Worm (Caenorhabditis elegans): Measurements from ENCODE around the gene Y116F11B.9.

Y116F11B.9 gene

DNA sequence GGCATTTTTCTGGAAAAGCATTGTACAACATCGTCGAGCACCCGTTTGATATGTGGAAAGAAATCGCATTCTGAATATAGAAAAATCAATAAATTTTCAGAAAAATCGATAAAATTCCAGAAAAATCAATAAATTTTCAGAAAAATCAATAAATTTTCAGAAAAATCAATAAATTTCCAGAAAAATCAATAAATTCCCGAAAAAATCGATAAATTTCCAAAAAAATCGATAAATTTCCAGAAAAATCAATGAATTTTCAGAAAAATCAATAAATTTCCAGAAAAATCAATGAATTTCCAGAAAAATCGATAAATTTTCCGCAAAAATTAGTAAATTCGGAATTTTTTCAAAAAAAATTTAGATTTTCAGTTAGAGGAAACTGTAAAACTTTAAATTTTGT is 39.6 kb upstream of the Y116F11B.9 start, which contains the start of gene fars-2:
TSS of gene fars-2 (minus strand) at position 70 of the 400 bp plus-strand sequence.
- TF ChIP-seq R02D3.7 (tag; optimal IDR thresholded peaks at IDR 0.05) = no peak
- no peak for TF ChIP-seq lin-13 (GFP tag; optimal IDR thresholded peaks at IDR 0.05)
- no peak for TF ChIP-seq ceh-16 (tag; optimal IDR thresholded peaks at IDR 0.05)
- TF ChIP-seq ZK546.5 (tag; optimal IDR thresholded peaks at IDR 0.05) = no peak
- no peak for TF ChIP-seq dmd-4 (tag; optimal IDR thresholded peaks at IDR 0.05)
- TF ChIP-seq nhr-23 (tag; optimal IDR thresholded peaks at IDR 0.05) = no peak

DNA sequence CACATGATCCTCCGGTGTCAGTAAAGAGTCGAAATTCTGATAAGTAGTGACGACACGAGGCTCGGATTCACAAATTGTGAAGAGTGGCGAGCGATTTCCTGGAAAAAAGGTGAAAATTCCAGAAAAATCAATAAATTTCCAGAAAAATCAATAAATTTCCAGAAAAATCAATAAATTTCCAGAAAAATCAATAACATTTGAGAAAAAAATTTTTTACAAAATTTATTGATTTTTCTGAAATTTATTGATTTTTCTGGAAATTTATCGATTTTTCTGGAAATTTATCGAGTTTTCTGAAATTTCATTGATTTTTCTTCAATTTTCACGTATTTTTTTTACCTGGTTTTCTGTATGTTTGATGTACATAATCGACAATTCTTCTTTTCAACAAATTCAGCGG is 38.2 kb upstream of the Y116F11B.9 start:
- TF ChIP-seq nhr-25 (tag; optimal IDR thresholded peaks at IDR 0.05) = no peak
- TF ChIP-seq sem-4 (tag; optimal IDR thresholded peaks at IDR 0.05) = no peak
- TF ChIP-seq nhr-23 (tag; optimal IDR thresholded peaks at IDR 0.05) = no peak
- TF ChIP-seq C34F6.9 (tag; optimal IDR thresholded peaks at IDR 0.05) = no peak
- no peak for TF ChIP-seq crh-2 (tag; optimal IDR thresholded peaks at IDR 0.05)
- TF ChIP-seq sma-3 (GFP tag; optimal IDR thresholded peaks at IDR 0.05) = no peak
- TF ChIP-seq nhr-12 (tag; optimal IDR thresholded peaks at IDR 0.05) = no peak
- TF ChIP-seq ama-1 (optimal IDR thresholded peaks at IDR 0.05) = no peak
- TF ChIP-seq mbf-1 (tag; optimal IDR thresholded peaks at IDR 0.05) = no peak

DNA sequence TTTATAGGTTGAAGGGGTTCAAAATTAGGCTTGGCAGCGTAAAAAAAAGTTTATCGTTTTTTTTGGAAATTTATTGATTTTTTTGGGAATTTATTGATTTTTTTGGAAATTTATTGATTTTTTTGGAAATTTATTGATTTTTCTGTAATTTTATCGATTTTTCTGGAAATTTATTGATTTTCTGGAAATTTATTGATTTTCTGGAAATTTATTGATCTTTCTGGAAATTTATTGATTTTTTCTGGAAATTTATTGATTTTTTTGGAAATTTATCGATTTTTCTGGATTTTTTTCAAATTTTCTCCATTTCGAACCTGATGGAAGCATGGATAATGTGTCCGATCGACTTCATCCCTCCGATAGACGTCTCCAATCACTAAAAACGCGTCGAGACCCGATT is 37.0 kb upstream of the Y116F11B.9 start:
- TF ChIP-seq aly-2 (tag; optimal IDR thresholded peaks at IDR 0.05) (no peak), nhr-11 (tag; optimal IDR thresholded peaks at IDR 0.05) (no peak), crh-2 (tag; optimal IDR thresholded peaks at IDR 0.05) (no peak), peb-1 (tag; optimal IDR thresholded peaks at IDR 0.05) (no peak)

DNA sequence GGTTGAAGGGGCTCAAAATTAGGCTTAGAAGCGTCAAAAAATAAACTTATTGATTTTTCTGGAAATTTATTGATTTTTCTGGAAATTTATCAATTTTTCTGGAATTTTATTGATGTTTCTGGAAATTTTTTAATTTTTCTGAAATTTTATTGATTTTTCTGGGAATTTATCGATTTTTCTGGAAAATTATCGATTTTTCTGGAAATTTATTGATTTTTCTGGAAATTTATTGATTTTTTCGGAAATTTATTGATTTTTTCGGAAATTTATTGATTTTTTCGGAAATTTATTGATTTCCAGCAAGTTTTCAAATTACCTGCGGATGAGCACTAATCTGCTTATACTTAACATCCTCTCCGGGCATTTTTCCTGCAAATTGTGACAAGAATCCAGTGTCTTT is 34.0 kb upstream of the Y116F11B.9 start:
- TF ChIP-seq ZK546.5 (tag; optimal IDR thresholded peaks at IDR 0.05) = no peak
- no peak for TF ChIP-seq unc-55 (GFP tag; optimal IDR thresholded peaks at IDR 0.05)
- no peak for TF ChIP-seq C34F6.9 (tag; optimal IDR thresholded peaks at IDR 0.05)
- no peak for TF ChIP-seq F13H6.1 (tag; optimal IDR thresholded peaks at IDR 0.05)
- TF ChIP-seq alr-1 (tag; optimal IDR thresholded peaks at IDR 0.05) = no peak
- no peak for TF ChIP-seq ztf-11 (tag; optimal IDR thresholded peaks at IDR 0.05)
- no peak for TF ChIP-seq nhr-11 (tag; optimal IDR thresholded peaks at IDR 0.05)
- no peak for TF ChIP-seq blmp-1 (tag; optimal IDR thresholded peaks at IDR 0.05; ENCODE audit: insufficient read depth)
- no peak for TF ChIP-seq crh-2 (tag; optimal IDR thresholded peaks at IDR 0.05)
- TF ChIP-seq nhr-10 (tag; optimal IDR thresholded peaks at IDR 0.05) = no peak
- TF ChIP-seq ceh-82 (tag; optimal IDR thresholded peaks at IDR 0.05) = no peak
- TF ChIP-seq ztf-1 (GFP tag; conservative IDR thresholded peaks at IDR 0.05) = no peak
- no peak for TF ChIP-seq peb-1 (tag; optimal IDR thresholded peaks at IDR 0.05)
- TF ChIP-seq ztf-4 (tag; optimal IDR thresholded peaks at IDR 0.05) = no peak
- no peak for TF ChIP-seq lin-39 (tag; optimal IDR thresholded peaks at IDR 0.05)
- no peak for TF ChIP-seq lin-13 (GFP tag; optimal IDR thresholded peaks at IDR 0.05)

DNA sequence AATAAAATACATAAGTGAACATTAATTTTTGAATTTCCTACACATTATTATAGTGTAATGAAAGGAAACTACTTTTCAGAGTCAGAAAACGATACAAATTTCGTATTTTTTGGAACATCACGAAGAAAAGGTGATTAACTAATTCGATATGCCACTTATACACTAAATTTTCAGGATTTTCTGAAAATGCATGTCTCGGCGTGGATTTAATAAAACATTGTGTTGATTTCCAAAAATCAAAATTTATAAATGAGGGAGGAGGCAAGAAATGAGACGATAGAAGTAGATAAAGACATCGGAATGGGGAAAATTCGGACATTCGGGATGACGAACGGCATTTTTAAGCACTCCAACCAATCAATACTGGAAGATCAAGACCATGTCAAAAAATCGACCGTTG is 31.4 kb upstream of the Y116F11B.9 start, which contains the start of gene Y116F11B.14:
TSS of gene Y116F11B.14 (plus strand) at position 301 of the 400 bp plus-strand sequence.
- no peak for TF ChIP-seq R02D3.7 (tag; optimal IDR thresholded peaks at IDR 0.05)
- no peak for TF ChIP-seq nhr-77 (tag; optimal IDR thresholded peaks at IDR 0.05)
- no peak for TF ChIP-seq snpc-4 (tag; optimal IDR thresholded peaks at IDR 0.05)
- TF ChIP-seq ceh-16 (tag; optimal IDR thresholded peaks at IDR 0.05) = no peak
- TF ChIP-seq crh-2 (tag; optimal IDR thresholded peaks at IDR 0.05) = no peak
- TF ChIP-seq aly-2 (tag; optimal IDR thresholded peaks at IDR 0.05) = no peak
- TF ChIP-seq mbf-1 (tag; optimal IDR thresholded peaks at IDR 0.05) = no peak
- no peak for TF ChIP-seq F13H6.1 (tag; optimal IDR thresholded peaks at IDR 0.05)
- no peak for TF ChIP-seq unc-55 (GFP tag; optimal IDR thresholded peaks at IDR 0.05)
- no peak for TF ChIP-seq sma-9 (GFP tag; optimal IDR thresholded peaks at IDR 0.05)
- TF ChIP-seq sma-9 (tag; optimal IDR thresholded peaks at IDR 0.05) = no peak

DNA sequence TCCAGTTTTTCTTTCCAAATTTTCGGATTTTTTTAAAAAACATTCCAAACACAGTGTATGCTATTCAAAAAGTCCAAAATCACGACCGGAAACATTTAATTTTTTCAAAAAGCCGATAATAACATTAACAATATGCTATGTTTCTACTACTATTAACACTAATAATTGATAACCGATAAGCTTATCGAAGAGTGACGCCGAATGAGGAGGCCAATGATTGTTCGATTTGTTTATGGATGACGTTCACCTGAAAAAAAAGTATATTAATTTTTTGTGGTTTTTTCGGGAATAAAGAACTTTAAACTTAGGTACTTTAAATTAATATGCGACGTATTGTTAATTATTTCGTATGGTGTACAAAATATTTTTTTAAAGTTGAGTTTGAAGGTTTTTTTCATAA is 30.2 kb upstream of the Y116F11B.9 start:
- TF ChIP-seq aly-2 (tag; optimal IDR thresholded peaks at IDR 0.05) (no peak), nhr-25 (tag; optimal IDR thresholded peaks at IDR 0.05) (no peak), sma-9 (GFP tag; optimal IDR thresholded peaks at IDR 0.05) (no peak), sma-9 (tag; optimal IDR thresholded peaks at IDR 0.05) (no peak), fos-1 (tag; optimal IDR thresholded peaks at IDR 0.05) (peak; percentile 78), nhr-21 (tag; optimal IDR thresholded peaks at IDR 0.05) (no peak), mab-5 (tag; optimal IDR thresholded peaks at IDR 0.05) (no peak)
